Fruit fly (Drosophila melanogaster): ENCODE data around the gene atms.

The atms gene

DNA sequence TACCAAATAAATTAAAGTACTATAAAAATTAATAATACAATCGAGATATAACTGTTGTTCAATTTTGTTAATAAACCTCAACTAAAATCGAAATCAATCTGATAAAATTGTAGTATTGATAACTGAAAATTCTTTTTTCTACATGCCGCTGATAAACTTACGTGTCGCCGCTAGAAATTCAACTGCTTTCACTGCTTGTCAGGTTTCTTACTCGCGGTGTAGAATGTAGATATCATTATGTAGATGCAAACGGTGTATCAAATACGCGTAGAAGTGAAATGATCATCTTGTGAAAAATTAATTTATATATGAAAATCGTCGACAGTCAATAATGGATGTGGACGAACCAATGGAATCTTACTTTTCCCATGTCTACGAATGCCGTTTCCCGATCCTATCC, 44.7 kb upstream of the atms start (continued):
- TF ChIP-seq CG8359 (GFP tag; optimal IDR thresholded peaks at IDR 0.05; ENCODE audit: borderline replicate concordance), result no peak
- peak; percentile 63 for TF ChIP-seq knrl (GFP tag; IDR thresholded peaks at IDR 0.05; ENCODE audit: partially characterized antibody)
- TF ChIP-seq bigmax (GFP tag; optimal IDR thresholded peaks at IDR 0.05), result no peak
- TF ChIP-seq Xbp1 (GFP tag; optimal IDR thresholded peaks at IDR 0.05), result peak; percentile 40
- no peak for TF ChIP-seq Mes4 (GFP tag; optimal IDR thresholded peaks at IDR 0.05)
- peak; percentile 94 for TF ChIP-seq Ets65A (GFP tag)
- no peak for TF ChIP-seq zen2 (GFP tag; IDR thresholded peaks at IDR 0.05; ENCODE audit: partially characterized antibody)
- TF ChIP-seq amos (GFP tag; IDR thresholded peaks at IDR 0.05; ENCODE audit: partially characterized antibody), result peak; percentile 76
- no peak for TF ChIP-seq CG8944 (GFP tag; optimal IDR thresholded peaks at IDR 0.05)

DNA sequence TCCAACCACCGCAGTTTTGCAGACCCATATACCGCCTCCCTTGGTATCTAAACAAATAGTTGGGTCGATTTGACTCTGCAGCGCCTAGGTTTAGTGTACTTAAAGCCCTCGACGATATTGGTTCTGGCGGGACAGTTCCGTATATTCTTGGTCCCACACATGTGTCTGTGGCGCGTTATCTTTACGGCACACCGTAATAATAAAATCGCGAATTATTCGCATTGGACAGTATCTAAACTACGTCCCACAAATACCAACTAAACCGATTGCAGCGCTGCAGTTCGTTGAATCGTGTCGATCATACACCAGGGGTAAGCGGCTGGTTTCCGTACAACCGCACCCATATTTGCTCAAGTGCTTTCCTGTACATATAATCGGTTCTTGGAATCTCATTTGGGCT, 43.8 kb upstream of the atms start:
- no peak for TF ChIP-seq unpg (GFP tag; optimal IDR thresholded peaks at IDR 0.05)
- no peak for TF ChIP-seq CG9797 (GFP tag; optimal IDR thresholded peaks at IDR 0.05)
- TF ChIP-seq CG42726 (GFP tag; IDR thresholded peaks at IDR 0.05; ENCODE audit: partially characterized antibody), result no peak

DNA sequence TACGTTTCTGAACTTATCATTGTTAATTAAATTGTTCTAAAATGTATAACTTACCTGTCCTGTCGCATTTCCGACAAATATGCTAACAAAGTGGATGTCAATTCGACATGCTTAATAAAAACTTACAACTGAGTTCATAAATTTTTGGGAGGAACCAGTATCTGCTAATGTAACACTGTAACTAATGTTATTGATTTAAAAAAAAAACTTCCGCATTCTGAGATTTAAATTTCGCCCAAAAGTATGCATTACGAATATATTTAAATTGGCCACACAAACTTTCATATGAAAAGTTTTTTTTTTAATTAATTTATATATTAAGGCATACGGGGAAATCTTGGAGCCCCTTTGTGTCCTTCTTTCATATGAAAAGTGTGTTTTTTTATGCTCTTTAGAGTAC, 37.8 kb upstream of the atms start:
- TF ChIP-seq CG13775 (GFP tag; optimal IDR thresholded peaks at IDR 0.05), result no peak
- peak; percentile 20 for TF ChIP-seq CTCF (GFP tag; optimal IDR thresholded peaks at IDR 0.05)
- no peak for TF ChIP-seq Neu2 (GFP tag; optimal IDR thresholded peaks at IDR 0.05; ENCODE audit: borderline replicate concordance)
- TF ChIP-seq dan (GFP tag; IDR thresholded peaks at IDR 0.05), result no peak
- TF ChIP-seq slp2 (GFP tag; optimal IDR thresholded peaks at IDR 0.05), result no peak
- TF ChIP-seq Bgb (GFP tag; IDR thresholded peaks at IDR 0.05; ENCODE audit: partially characterized antibody), result 0 out of 2 replicates have a peak, but pooled peaks have one; percentile 10
- TF ChIP-seq sens (GFP tag), result peak; percentile 16
- TF ChIP-seq Eip74EF (GFP tag; optimal IDR thresholded peaks at IDR 0.05), result peak in 1 of 2 experiments; percentile 82
- TF ChIP-seq Deaf1 (tag; optimal IDR thresholded peaks at IDR 0.05), result no peak
- no peak for TF ChIP-seq Hmx (GFP tag; optimal IDR thresholded peaks at IDR 0.05)
- TF ChIP-seq CG15514 (GFP tag; optimal IDR thresholded peaks at IDR 0.05), result peak; percentile 86
- no peak for TF ChIP-seq nom (GFP tag; optimal IDR thresholded peaks at IDR 0.05)
- no peak for TF ChIP-seq CG8089 (GFP tag; optimal IDR thresholded peaks at IDR 0.05)
- no peak for TF ChIP-seq CHES-1-like (GFP tag; optimal IDR thresholded peaks at IDR 0.05)
- no peak for TF ChIP-seq ci (GFP tag; IDR thresholded peaks at IDR 0.05)

DNA sequence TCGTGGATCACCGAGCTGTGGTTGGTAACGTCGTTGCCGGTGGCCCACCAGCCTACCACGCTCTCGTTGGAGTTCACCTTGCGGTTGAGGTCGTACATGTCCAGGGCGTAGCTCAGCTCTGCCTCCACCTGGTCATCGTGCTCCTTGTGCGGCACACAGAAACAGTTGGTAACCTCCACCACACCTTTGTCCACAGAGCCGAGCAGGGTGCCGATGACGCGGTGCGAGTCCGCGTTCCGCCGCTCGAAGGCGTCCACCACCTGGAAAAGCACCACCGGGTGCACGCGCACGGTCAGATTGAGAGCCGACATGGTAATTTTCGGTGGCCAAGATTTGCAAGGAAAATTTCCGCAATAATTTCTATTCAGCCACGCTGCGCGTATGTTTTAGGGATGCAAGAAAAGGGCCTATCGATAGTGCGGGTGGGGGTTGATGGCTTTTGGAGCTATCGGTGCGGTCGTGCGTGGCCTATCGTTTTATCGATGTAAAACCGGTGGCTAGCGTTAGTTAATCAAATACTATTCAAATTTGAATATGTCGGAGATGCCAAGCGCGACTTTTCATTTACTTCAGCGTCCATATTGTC, 36.0 kb upstream of the atms start, which contains the start of gene eIF3f1:
TSS of gene eIF3f1 (minus strand) at position 408 of the 586 bp plus-strand sequence.
- TF ChIP-seq Oaz (GFP tag; IDR thresholded peaks at IDR 0.05) (no peak), stc (GFP tag; IDR thresholded peaks at IDR 0.05) (peak; percentile 10; the same call in 1 of the 2 replicates), vvl (GFP tag; IDR thresholded peaks at IDR 0.05) (peak; percentile 83), Sry-β (GFP tag; optimal IDR thresholded peaks at IDR 0.05) (no peak), schlank (tag; optimal IDR thresholded peaks at IDR 0.05) (no peak), CG8281 (tag; optimal IDR thresholded peaks at IDR 0.05) (no peak), Oli (tag; optimal IDR thresholded peaks at IDR 0.05) (no peak), unpg (GFP tag; optimal IDR thresholded peaks at IDR 0.05) (no peak), tx (GFP tag; optimal IDR thresholded peaks at IDR 0.05) (no peak), Kr (GFP tag; optimal IDR thresholded peaks at IDR 0.05) (no peak), Ets97D (GFP tag; optimal IDR thresholded peaks at IDR 0.05) (peak; percentile 80), CHES-1-like (GFP tag; optimal IDR thresholded peaks at IDR 0.05) (no peak), hb (GFP tag; IDR thresholded peaks at IDR 0.05; ENCODE audit: partially characterized antibody) (peak; percentile 99), C15 (GFP tag; IDR thresholded peaks at IDR 0.05) (no peak), wek (GFP tag; optimal IDR thresholded peaks at IDR 0.05) (no peak), inv (GFP tag; IDR thresholded peaks at IDR 0.05; ENCODE audit: partially characterized antibody) (peak; percentile 98), nmo (GFP tag; optimal IDR thresholded peaks at IDR 0.05) (peak; percentile 29), CG4617 (GFP tag; optimal IDR thresholded peaks at IDR 0.05; ENCODE audit: borderline replicate concordance) (peak; percentile 76), NfI (GFP tag; optimal IDR thresholded peaks at IDR 0.05) (no peak), gem (tag; optimal IDR thresholded peaks at IDR 0.05) (no peak), disco-r (GFP tag; optimal IDR thresholded peaks at IDR 0.05) (no peak)
